Worm (Caenorhabditis elegans) whole organism, L4 larva: ENCODE measurements around the gene fbxa-61.
A peak's percentile ranks its signal among the peaks of the same experiment; 100 is the strongest.

Experiments used
- D1046.2 ChIP-seq: fragments of 200-800 bp; sonication (Bioruptor generic); IDR thresholded peaks from 2 replicates; pipeline ENCODE4 v1.3.6; 2022; ENCODE audit warnings: missing genetic modification characterization, missing compliant biosample characterization
- Y105C5A.15 ChIP-seq: fragments of 200-800 bp; sonication (Bioruptor generic); IDR thresholded peaks from 2 replicates; pipeline ENCODE4 v1.3.6; 2022; ENCODE audit warnings: missing genetic modification characterization, missing compliant biosample characterization
- Y5F2A.4 ChIP-seq: fragments of 200-800 bp; sonication (Bioruptor generic); optimal IDR thresholded peaks from 2 replicates; lab custom pipeline; 2018; ENCODE audit warnings: mild to moderate bottlenecking, missing genetic modification characterization, missing compliant biosample characterization
- aha-1 ChIP-seq: fragments of 150-350 bp; peaks from one replicate; lab custom pipeline; 2014; ENCODE audit warnings: missing biosample characterization, missing genetic modification characterization
- arid-1 ChIP-seq: fragments of 200-800 bp; sonication (Bioruptor generic); conservative IDR thresholded peaks from 2 replicates; pipeline ENCODE4 v1.3.6; 2022; ENCODE audit warnings: missing genetic modification reagents, missing genetic modification characterization, missing compliant biosample characterization
- ceh-28 ChIP-seq: fragments of 150-350 bp; optimal IDR thresholded peaks from 2 replicates; lab custom pipeline; 2014; ENCODE audit warnings: missing biosample characterization, missing genetic modification reagents, missing genetic modification characterization
- dmd-6 ChIP-seq: fragments of 200-800 bp; sonication (Bioruptor generic); IDR thresholded peaks from 2 replicates; pipeline ENCODE4 v1.3.6; 2022; ENCODE audit warnings: missing genetic modification reagents, missing genetic modification characterization, missing compliant biosample characterization
- dmd-8 ChIP-seq: fragments of 200-800 bp; sonication (Bioruptor generic); IDR thresholded peaks from 2 replicates; pipeline ENCODE4 v1.3.6; 2022; ENCODE audit warnings: missing genetic modification characterization, missing compliant biosample characterization
- dmd-9 ChIP-seq: fragments of 200-800 bp; sonication (Bioruptor generic); IDR thresholded peaks from 2 replicates; pipeline ENCODE4 v1.3.6; 2022; ENCODE audit warnings: missing genetic modification reagents, missing genetic modification characterization, missing compliant biosample characterization
- dve-1 ChIP-seq: sonication (generic microtip); optimal IDR thresholded peaks from 2 replicates; lab custom pipeline; 2017; ENCODE audit warnings: antibody characterized with exemption, mild to moderate bottlenecking, missing genetic modification characterization, missing compliant biosample characterization; ENCODE audit not compliant: insufficient read depth
- egl-43 ChIP-seq: fragments of 200-800 bp; sonication (Bioruptor generic); IDR thresholded peaks from 2 replicates; pipeline ENCODE4 v1.3.6; 2022; ENCODE audit warnings: missing genetic modification reagents, missing genetic modification characterization, missing compliant biosample characterization
- gei-8 ChIP-seq: fragments of 200-800 bp; sonication (Bioruptor generic); optimal IDR thresholded peaks from 2 replicates; lab custom pipeline; 2018; ENCODE audit warnings: mild to moderate bottlenecking, missing genetic modification characterization, missing compliant biosample characterization
- hif-1 ChIP-seq, 2 experiments: sonication (generic microtip); optimal IDR thresholded peaks; 2 replicates each; lab custom pipeline; 2016 to 2017; ENCODE audit warnings: missing compliant biosample characterization in 2 of 2, missing genetic modification characterization in 2 of 2, missing genetic modification reagents in 2 of 2, missing genotype in 2 of 2, mild to moderate bottlenecking in 1 of 2
- hlh-11 ChIP-seq: fragments of 200-800 bp; sonication (Bioruptor generic); optimal IDR thresholded peaks from 2 replicates; lab custom pipeline; 2018; ENCODE audit warnings: mild to moderate bottlenecking, missing genetic modification characterization, missing compliant biosample characterization
- jun-1 ChIP-seq: fragments of 150-350 bp; optimal IDR thresholded peaks from 2 replicates; lab custom pipeline; 2014; ENCODE audit warnings: missing biosample characterization, missing genetic modification reagents, missing genetic modification characterization
- lim-7 ChIP-seq: fragments of 200-800 bp; sonication (Bioruptor generic); IDR thresholded peaks from 2 replicates; pipeline ENCODE4 v1.3.6; 2022; ENCODE audit warnings: missing genetic modification characterization, missing compliant biosample characterization
- lin-13 ChIP-seq: fragments of 150-350 bp; optimal IDR thresholded peaks from 2 replicates; lab custom pipeline; 2014; ENCODE audit warnings: missing biosample characterization, missing genetic modification reagents, missing genetic modification characterization
- lin-38 ChIP-seq: fragments of 200-800 bp; sonication (Bioruptor generic); IDR thresholded peaks from 2 replicates; pipeline ENCODE4 v1.3.6; 2022; ENCODE audit warnings: missing genetic modification reagents, missing genetic modification characterization, missing compliant biosample characterization
- lsy-2 ChIP-seq, 2 experiments: fragments of 150-350 bp in 1 of 2; sonication (generic microtip) in 1 of 2; optimal IDR thresholded peaks; 2 replicates each; lab custom pipeline; 2014 to 2017; ENCODE audit warnings: missing biosample characterization in 2 of 2, missing genetic modification characterization in 2 of 2
- mdt-29 ChIP-seq: fragments of 200-800 bp; sonication (Bioruptor generic); IDR thresholded peaks from 2 replicates; pipeline ENCODE4 v1.3.6; 2022; ENCODE audit warnings: missing genetic modification reagents, missing genetic modification characterization, missing compliant biosample characterization
- mep-1 ChIP-seq: fragments of 150-350 bp; sonication (generic microtip); optimal IDR thresholded peaks from 3 replicates; lab custom pipeline; 2014; ENCODE audit warnings: missing biosample characterization, missing genetic modification characterization
- mes-2 ChIP-seq: sonication (generic microtip); optimal IDR thresholded peaks from 2 replicates; lab custom pipeline; 2016; ENCODE audit warnings: missing genotype, mild to moderate bottlenecking, missing genetic modification characterization, missing compliant biosample characterization; ENCODE audit not compliant: poor library complexity, severe bottlenecking
- nhr-102 ChIP-seq: sonication (generic microtip); optimal IDR thresholded peaks from 2 replicates; lab custom pipeline; 2016; ENCODE audit warnings: mild to moderate bottlenecking, missing genetic modification characterization, moderate library complexity, missing compliant biosample characterization
- nhr-11 ChIP-seq: fragments of 150-350 bp; optimal IDR thresholded peaks from 2 replicates; lab custom pipeline; 2014; ENCODE audit warnings: missing biosample characterization, missing genetic modification characterization
- nhr-237 ChIP-seq: sonication (generic microtip); optimal IDR thresholded peaks from 2 replicates; lab custom pipeline; 2017; ENCODE audit warnings: missing biosample characterization, missing genetic modification characterization
- nhr-42 ChIP-seq: fragments of 200-800 bp; sonication (Bioruptor generic); IDR thresholded peaks from 2 replicates; pipeline ENCODE4 v1.3.6; 2022; ENCODE audit warnings: missing genetic modification characterization, missing compliant biosample characterization
- nhr-48 ChIP-seq: sonication (generic microtip); optimal IDR thresholded peaks from 2 replicates; lab custom pipeline; 2016; ENCODE audit warnings: mild to moderate bottlenecking, missing genetic modification characterization, missing compliant biosample characterization
- nhr-6 ChIP-seq: fragments of 150-350 bp; optimal IDR thresholded peaks from 2 replicates; lab custom pipeline; 2014; ENCODE audit warnings: missing biosample characterization, missing genetic modification characterization
- pha-4 ChIP-seq, 2 experiments: fragments of 150-350 bp in 1 of 2; fragments of 200-800 bp in 1 of 2; sonication (Bioruptor generic) in 1 of 2; IDR thresholded peaks in 1 of 2; optimal IDR thresholded peaks in 1 of 2; 2 replicates each; pipeline versions ENCODE4 v1.3.6 to Lab custom; 2014 to 2022; ENCODE audit warnings: missing genetic modification characterization in 2 of 2, missing genetic modification reagents in 2 of 2, missing biosample characterization in 1 of 2, missing compliant biosample characterization in 1 of 2
- rbr-2 ChIP-seq: sonication (generic microtip); optimal IDR thresholded peaks from 2 replicates; lab custom pipeline; 2016; ENCODE audit warnings: missing genotype, missing genetic modification characterization, missing compliant biosample characterization
- set-16 ChIP-seq: fragments of 200-800 bp; sonication (Bioruptor generic); IDR thresholded peaks from 2 replicates; pipeline ENCODE4 v1.3.6; 2022; ENCODE audit warnings: missing genetic modification reagents, missing genetic modification characterization, missing compliant biosample characterization
- snpc-1.2 ChIP-seq: fragments of 200-800 bp; sonication (Bioruptor generic); IDR thresholded peaks from 2 replicates; pipeline ENCODE4 v1.3.6; 2022; ENCODE audit warnings: missing genetic modification reagents, missing genetic modification characterization, missing compliant biosample characterization
- spr-3 ChIP-seq: fragments of 200-800 bp; sonication (Bioruptor generic); optimal IDR thresholded peaks from 2 replicates; lab custom pipeline; 2018; ENCODE audit warnings: mild to moderate bottlenecking, missing genetic modification characterization, missing compliant biosample characterization
- tag-97 ChIP-seq: fragments of 200-800 bp; sonication (Bioruptor generic); IDR thresholded peaks from 2 replicates; pipeline ENCODE4 v1.3.6; 2022; ENCODE audit warnings: missing genetic modification characterization, missing compliant biosample characterization
- unc-130 ChIP-seq: sonication (generic microtip); optimal IDR thresholded peaks from 2 replicates; lab custom pipeline; 2016; ENCODE audit warnings: missing genetic modification reagents, missing genetic modification characterization, missing compliant biosample characterization
- unc-62 ChIP-seq, 3 experiments: fragments of 150-350 bp in 1 of 3; sonication (generic microtip); optimal IDR thresholded peaks in 2 of 3; peaks in 1 of 3; 1 replicate in 1 of 3; 2 replicates in 2 of 3; lab custom pipeline; 2014 to 2017; ENCODE audit warnings: missing biosample characterization in 3 of 3, missing genetic modification characterization in 3 of 3, missing genetic modification reagents in 3 of 3, missing genotype in 1 of 3
- vab-7 ChIP-seq: fragments of 200-800 bp; sonication (Bioruptor generic); IDR thresholded peaks from 2 replicates; pipeline ENCODE4 v1.3.6; 2022; ENCODE audit warnings: missing genetic modification reagents, missing genetic modification characterization, missing compliant biosample characterization
- zag-1 ChIP-seq: fragments of 150-350 bp; optimal IDR thresholded peaks from 2 replicates; lab custom pipeline; 2014; ENCODE audit warnings: missing biosample characterization, missing genetic modification characterization
- zip-11 ChIP-seq: fragments of 200-800 bp; sonication (Bioruptor generic); IDR thresholded peaks from 2 replicates; pipeline ENCODE4 v1.3.6; 2022; ENCODE audit warnings: missing genetic modification characterization, missing compliant biosample characterization

fbxa-61 gene

DNA sequence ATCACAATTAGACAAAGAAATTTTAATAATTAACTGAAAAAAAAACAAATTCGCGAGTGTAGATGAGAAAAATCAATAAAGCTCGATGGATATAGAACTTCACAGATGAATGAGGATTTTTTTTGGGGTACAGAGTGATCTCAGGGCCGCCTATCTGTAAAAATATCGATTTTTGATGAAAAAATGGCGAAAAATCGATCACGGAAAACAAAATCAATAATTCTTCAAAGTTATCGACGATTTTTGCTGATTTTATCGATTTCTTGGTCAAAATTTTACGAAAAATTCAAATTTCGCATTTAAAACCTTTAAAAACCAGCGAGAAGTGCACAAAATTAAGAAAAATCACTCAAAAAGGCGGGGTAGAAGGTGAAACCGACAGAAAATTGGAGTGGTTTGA is 22.8 kb upstream of the fbxa-61 start:
- TF ChIP-seq aha-1 (tag; lab: Kevin White, UChicago) (peak; percentile 22), dmd-6 (no peak), ceh-28 (tag; lab: Kevin White, UChicago) (peak; percentile 70)

DNA sequence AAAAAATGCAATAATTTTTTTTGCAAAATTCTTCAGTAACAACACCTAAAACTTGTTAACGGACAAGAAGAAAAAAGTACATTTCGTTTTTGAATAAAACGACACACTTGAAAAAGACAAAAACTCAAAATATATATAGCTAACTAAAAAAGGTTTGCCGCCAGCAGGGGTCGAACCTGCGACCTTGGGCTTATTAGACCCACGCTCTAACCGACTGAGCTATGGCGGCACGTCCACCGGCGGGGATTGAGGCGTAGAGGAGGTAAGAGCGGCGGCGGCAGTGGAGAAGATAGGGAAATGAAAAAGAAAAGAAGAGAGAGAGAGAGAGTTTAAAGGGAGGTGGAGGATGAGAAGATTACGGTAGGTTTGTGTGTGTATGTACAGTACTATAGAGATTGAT is 20.6 kb upstream of the fbxa-61 start:
- peak; percentile 44; the same call in 1 of the 2 replicates for TF ChIP-seq snpc-1.2
- 0 out of 2 replicates have a peak, but pooled peaks have one; percentile 38 for TF ChIP-seq Y105C5A.15
- TF ChIP-seq D1046.2 (GFP tag; lab: Robert Waterston, UW), result no peak
- TF ChIP-seq nhr-102 (tag; lab: Kevin White, UChicago), result peak; percentile 26
- TF ChIP-seq jun-1 (tag; lab: Kevin White, UChicago), result no peak
- no peak for TF ChIP-seq nhr-237 (tag; lab: Kevin White, UChicago)
- no peak for TF ChIP-seq nhr-6
- no peak for TF ChIP-seq nhr-11 (tag; lab: Kevin White, UChicago)
- peak; percentile 13 for TF ChIP-seq hlh-11 (tag; lab: Kevin White, UChicago)
- TF ChIP-seq hif-1 (tag; optimal IDR thresholded peaks at IDR 0.05; lab: Kevin White, UChicago), result peak in 1 of 2 experiments; percentile 22
- no peak for TF ChIP-seq ceh-28 (tag; lab: Kevin White, UChicago)
- peak; percentile 66 for TF ChIP-seq set-16 (GFP tag; lab: Robert Waterston, UW)
- TF ChIP-seq nhr-48 (tag; lab: Kevin White, UChicago), result no peak
- TF ChIP-seq dmd-9 (GFP tag; lab: Robert Waterston, UW), result 0 out of 2 replicates have a peak, but pooled peaks have one; percentile 45
- no peak for TF ChIP-seq mdt-29
- TF ChIP-seq gei-8 (GFP tag; lab: Kevin White, UChicago), result no peak
- TF ChIP-seq mep-1 (tag; lab: Kevin White, UChicago), result peak; percentile 31
- TF ChIP-seq unc-62 (GFP tag; optimal IDR thresholded peaks at IDR 0.05 in 1 of 2; lab: Kevin White, UChicago), result peak in 1 of 2 experiments; percentile 36
- TF ChIP-seq unc-62 (tag; optimal IDR thresholded peaks at IDR 0.05; lab: Kevin White, UChicago), result no peak
- peak; percentile 34; the same call in 1 of the 2 replicates for TF ChIP-seq pha-4 (GFP tag; IDR thresholded peaks at IDR 0.05; lab: Robert Waterston, UW)
- TF ChIP-seq pha-4 (tag; optimal IDR thresholded peaks at IDR 0.05; lab: Kevin White, UChicago), result no peak
- TF ChIP-seq nhr-42 (GFP tag; lab: Robert Waterston, UW), result 0 out of 2 replicates have a peak, but pooled peaks have one; percentile 7
- TF ChIP-seq dmd-8, result peak; percentile 31; the same call in 1 of the 2 replicates
- TF ChIP-seq arid-1, result peak; percentile 57; the same call in 1 of the 2 replicates
- no peak for TF ChIP-seq tag-97
- peak; percentile 8 for TF ChIP-seq spr-3 (GFP tag; lab: Kevin White, UChicago)
- no peak for TF ChIP-seq zag-1 (tag; lab: Kevin White, UChicago)
- TF ChIP-seq dve-1 (tag; lab: Kevin White, UChicago), result peak; percentile 3
- peak; percentile 38; the same call in 1 of the 2 replicates for TF ChIP-seq vab-7 (GFP tag; lab: Robert Waterston, UW)
- TF ChIP-seq Y5F2A.4 (GFP tag; lab: Kevin White, UChicago), result no peak
- TF ChIP-seq zip-11 (GFP tag; lab: Robert Waterston, UW), result 0 out of 2 replicates have a peak, but pooled peaks have one; percentile 38
- peak; percentile 68; the same call in 1 of the 2 replicates for TF ChIP-seq lim-7 (GFP tag; lab: Robert Waterston, UW)
- peak; percentile 38 for TF ChIP-seq rbr-2 (tag; lab: Kevin White, UChicago)
- peak; percentile 65 for TF ChIP-seq lin-38 (GFP tag; lab: Robert Waterston, UW)
- TF ChIP-seq lsy-2 (tag; optimal IDR thresholded peaks at IDR 0.05; lab: Kevin White, UChicago), result peak in 1 of 2 experiments; percentile 2
- peak; percentile 72 for TF ChIP-seq mes-2 (tag; lab: Kevin White, UChicago)
- peak; percentile 71; the same call in 1 of the 2 replicates for TF ChIP-seq egl-43 (GFP tag; lab: Robert Waterston, UW)
- TF ChIP-seq lin-13 (GFP tag; lab: Kevin White, UChicago), result peak; percentile 55
- peak; percentile 24 for TF ChIP-seq unc-130 (GFP tag; lab: Kevin White, UChicago)
- peak; percentile 85 for TF ChIP-seq aha-1 (tag; lab: Kevin White, UChicago)
